Worm (Caenorhabditis elegans) whole organism, early embryonic: Measurements from ENCODE around the gene col-85.

Experiments
- aly-1 ChIP-seq: sonication (generic microtip); optimal IDR thresholded peaks from 2 replicates; lab custom pipeline; 2016; ENCODE audit warnings: missing genetic modification characterization, missing compliant biosample characterization
- ama-1 ChIP-seq: fragments of 150-350 bp; optimal IDR thresholded peaks from 2 replicates; lab custom pipeline; 2014
- ceh-36 ChIP-seq: sonication (generic microtip); optimal IDR thresholded peaks from 2 replicates; lab custom pipeline; 2016; ENCODE audit warnings: missing genetic modification characterization, inconsistent platforms, missing compliant biosample characterization
- flt-1 ChIP-seq: fragments of 200-800 bp; sonication (Bioruptor generic); IDR thresholded peaks from 2 replicates; pipeline ENCODE4 v1.3.6; 2022; ENCODE audit warnings: missing genetic modification characterization, missing compliant biosample characterization
- pes-1 ChIP-seq: fragments of 200-800 bp; sonication (Bioruptor generic); IDR thresholded peaks from 2 replicates; pipeline ENCODE4 v1.3.6; 2022; ENCODE audit warnings: missing genetic modification reagents, missing genetic modification characterization, missing compliant biosample characterization
- sea-1 ChIP-seq: fragments of 200-800 bp; sonication (Bioruptor generic); conservative IDR thresholded peaks from 2 replicates; pipeline ENCODE4 v1.3.6; 2022; ENCODE audit warnings: missing genetic modification characterization, missing compliant biosample characterization
- tbx-11 ChIP-seq: fragments of 200-800 bp; sonication (Bioruptor generic); IDR thresholded peaks from 2 replicates; pipeline ENCODE4 v1.3.6; 2022; ENCODE audit warnings: missing genetic modification characterization, missing compliant biosample characterization
- tra-4 ChIP-seq: sonication (generic microtip); optimal IDR thresholded peaks from 2 replicates; lab custom pipeline; 2017; ENCODE audit warnings: missing genetic modification characterization, missing compliant biosample characterization

- TF ChIP-seq tbx-11 (GFP tag; lab: Robert Waterston, UW) (no peak), flt-1 (GFP tag; lab: Robert Waterston, UW) (no peak), pes-1 (GFP tag; lab: Robert Waterston, UW) (no peak), ama-1 (no peak), ceh-36 (no peak), sea-1 (no peak), tra-4 (tag; lab: Kevin White, UChicago) (no peak), aly-1 (tag; lab: Kevin White, UChicago) (no peak)
Observed at ce11 chrII:12539395-12539794, 44.5 kb upstream of the col-85 start.
